Fruit fly (Drosophila melanogaster): ENCODE measurements around the gene Sarm.

Sarm gene

DNA sequence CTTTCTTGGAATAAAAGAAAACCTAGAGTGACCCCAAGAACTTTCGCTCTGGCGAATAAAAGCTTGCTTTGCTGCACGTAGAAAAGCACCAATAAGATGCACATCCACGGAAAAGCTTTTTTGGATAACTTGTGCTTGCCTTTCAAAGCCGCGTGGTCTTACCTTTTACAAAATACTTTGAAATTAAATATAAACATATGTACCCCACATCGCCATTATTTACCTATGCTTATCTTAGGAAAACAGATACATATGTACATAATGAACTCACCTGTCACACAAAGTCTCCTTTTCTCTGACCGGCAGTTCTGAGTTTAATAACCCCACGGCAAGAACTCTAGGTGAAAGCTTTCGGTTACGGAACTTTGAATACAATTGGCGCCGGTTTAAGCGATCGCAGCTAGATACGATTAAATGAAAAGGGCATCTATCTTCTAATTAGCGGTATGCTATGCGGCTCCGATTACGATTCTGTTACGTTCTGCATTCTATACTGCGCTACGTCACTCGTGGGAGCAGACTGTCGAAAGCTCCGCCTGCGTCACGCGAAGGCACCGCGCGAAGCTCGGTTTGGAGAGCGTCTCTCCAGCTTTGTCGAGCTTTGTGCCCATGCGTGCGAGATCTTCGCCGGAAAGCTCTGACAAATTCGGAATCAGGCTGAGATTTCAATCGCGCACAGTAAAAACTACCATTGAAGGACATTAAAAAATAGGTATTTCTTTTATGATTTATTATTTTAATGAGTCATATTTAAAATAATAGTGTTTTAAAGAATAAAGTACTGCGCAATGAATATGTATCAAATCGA lies 5.3 kb upstream of the Sarm start, which contains the start of gene bip1 (continued):
- TF ChIP-seq Abd-B (GFP tag; optimal IDR thresholded peaks at IDR 0.05) (no peak), CG10979 (tag; optimal IDR thresholded peaks at IDR 0.05) (no peak), gem (tag; optimal IDR thresholded peaks at IDR 0.05) (peak; percentile 30), zf30C (GFP tag; optimal IDR thresholded peaks at IDR 0.05) (no peak), odd (GFP tag; optimal IDR thresholded peaks at IDR 0.05) (peak; percentile 31), sens-2 (GFP tag; IDR thresholded peaks at IDR 0.05) (peak; percentile 40; the same call in 1 of the 2 replicates), CG2120 (GFP tag; optimal IDR thresholded peaks at IDR 0.05) (no peak), CG11504 (tag; optimal IDR thresholded peaks at IDR 0.05) (no peak), CG8089 (GFP tag; optimal IDR thresholded peaks at IDR 0.05) (no peak), D19A (tag; optimal IDR thresholded peaks at IDR 0.05) (peak; percentile 14), D (optimal IDR thresholded peaks at IDR 0.05) (no peak), D (GFP tag; optimal IDR thresholded peaks at IDR 0.05) (peak; percentile 20), Opbp (GFP tag; IDR thresholded peaks at IDR 0.05; ENCODE audit: partially characterized antibody) (no peak), Mes4 (GFP tag; optimal IDR thresholded peaks at IDR 0.05) (no peak), en (GFP tag; optimal IDR thresholded peaks at IDR 0.05) (no peak), lola (GFP tag; optimal IDR thresholded peaks at IDR 0.05) (peak in 1 of 3 experiments; percentile 9), trem (tag; optimal IDR thresholded peaks at IDR 0.05) (no peak), Jarid2 (GFP tag; optimal IDR thresholded peaks at IDR 0.05) (peak; percentile 12), CG11695 (GFP tag; IDR thresholded peaks at IDR 0.05) (peak; percentile 27; the same call in 1 of the 3 replicates), Chrac-16 (GFP tag; optimal IDR thresholded peaks at IDR 0.05) (no peak), Dip3 (GFP tag; optimal IDR thresholded peaks at IDR 0.05) (no peak), pfk (GFP tag; optimal IDR thresholded peaks at IDR 0.05) (peak; percentile 31), Sox100B (GFP tag; optimal IDR thresholded peaks at IDR 0.05) (peak; percentile 29), az2 (GFP tag; optimal IDR thresholded peaks at IDR 0.05) (no peak), CG30403 (GFP tag; optimal IDR thresholded peaks at IDR 0.05) (peak; percentile 5), Fer3 (tag; optimal IDR thresholded peaks at IDR 0.05) (peak; percentile 19), CG10654 (GFP tag; optimal IDR thresholded peaks at IDR 0.05) (no peak), Ptx1 (GFP tag; IDR thresholded peaks at IDR 0.05) (no peak), trh (GFP tag; optimal IDR thresholded peaks at IDR 0.05) (no peak), Xrp1 (GFP tag; IDR thresholded peaks at IDR 0.05) (peak; percentile 39; the same call in 1 of the 2 replicates), Mrtf (GFP tag; IDR thresholded peaks at IDR 0.05) (no peak), kni (GFP tag; optimal IDR thresholded peaks at IDR 0.05) (peak; percentile 90), CG8478 (optimal IDR thresholded peaks at IDR 0.05) (no peak), CG32767 (GFP tag; IDR thresholded peaks at IDR 0.05) (no peak), chinmo (GFP tag; IDR thresholded peaks at IDR 0.05; ENCODE audit: partially characterized antibody) (peak; percentile 82; the same call in 2 of the 4 replicates), ash1 (GFP tag; optimal IDR thresholded peaks at IDR 0.05) (no peak), zfh1 (GFP tag; IDR thresholded peaks at IDR 0.05) (0 out of 3 replicates have a peak, but pooled peaks have one; percentile 20), Dp (GFP tag; optimal IDR thresholded peaks at IDR 0.05) (peak; percentile 0), gsb (GFP tag; IDR thresholded peaks at IDR 0.05) (no peak), grn (GFP tag; optimal IDR thresholded peaks at IDR 0.05) (peak; percentile 84), CG10431 (GFP tag; optimal IDR thresholded peaks at IDR 0.05) (peak; percentile 72), Side (GFP tag; optimal IDR thresholded peaks at IDR 0.05) (peak; percentile 19), CG8924 (tag; optimal IDR thresholded peaks at IDR 0.05) (no peak), CG17385 (GFP tag; optimal IDR thresholded peaks at IDR 0.05) (peak; percentile 39), Rfx (GFP tag; IDR thresholded peaks at IDR 0.05) (no peak), CG12299 (tag; optimal IDR thresholded peaks at IDR 0.05) (peak; percentile 48), Meics (GFP tag; optimal IDR thresholded peaks at IDR 0.05) (peak; percentile 28), CG15601 (tag; optimal IDR thresholded peaks at IDR 0.05) (peak; percentile 83), shn (GFP tag; optimal IDR thresholded peaks at IDR 0.05) (no peak), maf-S (GFP tag; optimal IDR thresholded peaks at IDR 0.05) (no peak)

All from whole organism, embryonic.